Worm (Caenorhabditis elegans) whole organism, L2 larva: ENCODE results near the gene slc-5A12.
A peak's percentile ranks its signal among the peaks of the same experiment; 100 is the strongest.

Source experiments
- C34F6.9 ChIP-seq: fragments of 150-350 bp; optimal IDR thresholded peaks from 2 replicates; lab custom pipeline; 2014; ENCODE audit warnings: missing biosample characterization, missing genetic modification characterization
- F13H6.1 ChIP-seq: sonication (generic microtip); optimal IDR thresholded peaks from 2 replicates; lab custom pipeline; 2016; ENCODE audit warnings: missing genetic modification characterization, missing compliant biosample characterization
- R02D3.7 ChIP-seq: fragments of 150-350 bp; optimal IDR thresholded peaks from 2 replicates; lab custom pipeline; 2014; ENCODE audit warnings: missing biosample characterization, missing genetic modification characterization
- ZK546.5 ChIP-seq: sonication (generic microtip); optimal IDR thresholded peaks from 2 replicates; lab custom pipeline; 2017; ENCODE audit warnings: missing biosample characterization, missing genetic modification characterization
- aly-2 ChIP-seq: fragments of 150-350 bp; optimal IDR thresholded peaks from 2 replicates; lab custom pipeline; 2014; ENCODE audit warnings: missing biosample characterization, missing genetic modification characterization
- ama-1 ChIP-seq: fragments of 150-350 bp; optimal IDR thresholded peaks from 2 replicates; lab custom pipeline; 2018; ENCODE audit warnings: inconsistent platforms
- blmp-1 ChIP-seq: sonication (generic microtip); optimal IDR thresholded peaks from 2 replicates; lab custom pipeline; 2017; ENCODE audit warnings: missing genetic modification characterization, mild to moderate bottlenecking, missing compliant biosample characterization, antibody characterized with exemption, moderate library complexity; ENCODE audit not compliant: insufficient read depth
- ceh-16 ChIP-seq: fragments of 150-350 bp; optimal IDR thresholded peaks from 2 replicates; lab custom pipeline; 2014; ENCODE audit warnings: missing biosample characterization, missing genetic modification characterization
- crh-2 ChIP-seq: sonication (generic microtip); optimal IDR thresholded peaks from 2 replicates; lab custom pipeline; 2017; ENCODE audit warnings: missing biosample characterization, missing genetic modification characterization
- dmd-4 ChIP-seq: sonication (generic microtip); optimal IDR thresholded peaks from 2 replicates; lab custom pipeline; 2017; ENCODE audit warnings: missing biosample characterization, missing genetic modification characterization
- elt-1 ChIP-seq: fragments of 150-350 bp; optimal IDR thresholded peaks from 2 replicates; lab custom pipeline; 2014; ENCODE audit warnings: missing biosample characterization, missing genetic modification characterization
- elt-3 ChIP-seq: sonication (generic microtip); optimal IDR thresholded peaks from 2 replicates; lab custom pipeline; 2017; ENCODE audit warnings: missing biosample characterization, missing genetic modification characterization
- fos-1 ChIP-seq: fragments of 150-350 bp; optimal IDR thresholded peaks from 2 replicates; lab custom pipeline; 2014; ENCODE audit warnings: missing biosample characterization, missing genetic modification characterization
- gmeb-1 ChIP-seq: fragments of 150-350 bp; optimal IDR thresholded peaks from 2 replicates; lab custom pipeline; 2014; ENCODE audit warnings: missing biosample characterization, missing genetic modification characterization
- lin-11 ChIP-seq: fragments of 150-350 bp; sonication (generic microtip); optimal IDR thresholded peaks from 2 replicates; lab custom pipeline; 2014; ENCODE audit warnings: missing biosample characterization, missing genetic modification characterization, inconsistent platforms, mixed read lengths
- lin-13 ChIP-seq: fragments of 150-350 bp; optimal IDR thresholded peaks from 2 replicates; lab custom pipeline; 2014; ENCODE audit warnings: missing biosample characterization, missing genetic modification reagents, missing genetic modification characterization
- lin-39 ChIP-seq: fragments of 150-350 bp; optimal IDR thresholded peaks from 2 replicates; lab custom pipeline; 2014; ENCODE audit warnings: missing biosample characterization, missing genetic modification reagents, missing genetic modification characterization
- lsy-2 ChIP-seq, 2 experiments: fragments of 150-350 bp in 1 of 2; sonication (generic microtip) in 1 of 2; optimal IDR thresholded peaks; 2 replicates each; lab custom pipeline; 2014 to 2017; ENCODE audit warnings: missing biosample characterization in 2 of 2, missing genetic modification characterization in 2 of 2
- mab-5 ChIP-seq: fragments of 150-350 bp; optimal IDR thresholded peaks from 2 replicates; lab custom pipeline; 2014; ENCODE audit warnings: missing biosample characterization, missing genetic modification characterization
- mbf-1 ChIP-seq: sonication (generic microtip); optimal IDR thresholded peaks from 2 replicates; lab custom pipeline; 2017; ENCODE audit warnings: missing biosample characterization, missing genetic modification characterization
- mdl-1 ChIP-seq, 2 experiments: fragments of 150-350 bp in 1 of 2; sonication (generic microtip) in 1 of 2; optimal IDR thresholded peaks; 2 replicates each; lab custom pipeline; 2017; ENCODE audit warnings: missing biosample characterization in 2 of 2, missing genetic modification characterization in 2 of 2
- nhr-10 ChIP-seq: sonication (generic microtip); optimal IDR thresholded peaks from 2 replicates; lab custom pipeline; 2017; ENCODE audit warnings: missing biosample characterization, missing genetic modification characterization
- nhr-11 ChIP-seq: fragments of 150-350 bp; optimal IDR thresholded peaks from 2 replicates; lab custom pipeline; 2014; ENCODE audit warnings: missing biosample characterization, missing genetic modification characterization
- nhr-12 ChIP-seq: fragments of 150-350 bp; optimal IDR thresholded peaks from 2 replicates; lab custom pipeline; 2014; ENCODE audit warnings: missing biosample characterization, missing genetic modification characterization
- nhr-129 ChIP-seq: fragments of 150-350 bp; optimal IDR thresholded peaks from 2 replicates; lab custom pipeline; 2014; ENCODE audit warnings: missing biosample characterization, missing genetic modification characterization
- nhr-21 ChIP-seq: fragments of 150-350 bp; optimal IDR thresholded peaks from 2 replicates; lab custom pipeline; 2014; ENCODE audit warnings: missing biosample characterization, missing genetic modification characterization
- nhr-237 ChIP-seq: fragments of 150-350 bp; optimal IDR thresholded peaks from 2 replicates; lab custom pipeline; 2014; ENCODE audit warnings: missing biosample characterization, missing genetic modification characterization
- nhr-25 ChIP-seq: fragments of 150-350 bp; sonication (generic microtip); optimal IDR thresholded peaks from 3 replicates; lab custom pipeline; 2014; ENCODE audit warnings: missing biosample characterization, missing genetic modification characterization
- nhr-6 ChIP-seq: fragments of 150-350 bp; optimal IDR thresholded peaks from 2 replicates; lab custom pipeline; 2014; ENCODE audit warnings: missing biosample characterization, missing genetic modification characterization
- nhr-77 ChIP-seq: fragments of 150-350 bp; optimal IDR thresholded peaks from 2 replicates; lab custom pipeline; 2014; ENCODE audit warnings: missing biosample characterization, missing genetic modification characterization
- peb-1 ChIP-seq: fragments of 150-350 bp; optimal IDR thresholded peaks from 2 replicates; lab custom pipeline; 2014; ENCODE audit warnings: missing biosample characterization, missing genetic modification characterization
- sem-4 ChIP-seq: fragments of 150-350 bp; optimal IDR thresholded peaks from 2 replicates; lab custom pipeline; 2014; ENCODE audit warnings: missing biosample characterization, missing genetic modification reagents, missing genetic modification characterization
- skn-1 ChIP-seq: sonication (generic microtip); optimal IDR thresholded peaks from 2 replicates; lab custom pipeline; 2017; ENCODE audit warnings: missing biosample characterization, missing genetic modification characterization
- sma-3 ChIP-seq: sonication (generic microtip); optimal IDR thresholded peaks from 2 replicates; lab custom pipeline; 2016; ENCODE audit warnings: missing genetic modification reagents, missing genetic modification characterization, missing compliant biosample characterization
- sma-9 ChIP-seq, 2 experiments: fragments of 150-350 bp in 1 of 2; sonication (generic microtip) in 1 of 2; optimal IDR thresholded peaks; 2 replicates each; lab custom pipeline; 2014 to 2016; ENCODE audit warnings: missing genetic modification characterization in 2 of 2, mild to moderate bottlenecking in 1 of 2, missing biosample characterization in 1 of 2, missing compliant biosample characterization in 1 of 2, missing genetic modification reagents in 1 of 2, moderate library complexity in 1 of 2
- snpc-4 ChIP-seq: fragments of 150-350 bp; optimal IDR thresholded peaks from 2 replicates; lab custom pipeline; 2014; ENCODE audit warnings: missing biosample characterization, missing genetic modification characterization
- unc-39 ChIP-seq: fragments of 150-350 bp; optimal IDR thresholded peaks from 2 replicates; lab custom pipeline; 2014; ENCODE audit warnings: missing biosample characterization, missing genetic modification characterization
- unc-55 ChIP-seq: fragments of 150-350 bp; sonication (generic microtip); optimal IDR thresholded peaks from 3 replicates; lab custom pipeline; 2014; ENCODE audit warnings: missing biosample characterization, missing genetic modification reagents, missing genetic modification characterization
- unc-62 ChIP-seq: fragments of 150-350 bp; optimal IDR thresholded peaks from 2 replicates; lab custom pipeline; 2014; ENCODE audit warnings: missing biosample characterization, missing genetic modification reagents, missing genetic modification characterization
- zag-1 ChIP-seq: fragments of 150-350 bp; optimal IDR thresholded peaks from 2 replicates; lab custom pipeline; 2014; ENCODE audit warnings: missing biosample characterization, missing genetic modification characterization
- ztf-11 ChIP-seq: sonication (generic microtip); optimal IDR thresholded peaks from 2 replicates; lab custom pipeline; 2017; ENCODE audit warnings: missing biosample characterization, missing genetic modification characterization
- ztf-4 ChIP-seq: fragments of 150-350 bp; optimal IDR thresholded peaks from 2 replicates; lab custom pipeline; 2014; ENCODE audit warnings: missing biosample characterization, missing genetic modification characterization

The slc-5A12 gene

ce11 chrIV:11949717-11950116 lies 12.5 kb downstream of the slc-5A12 start, which contains the start of gene hdl-1:
hdl-1 (minus strand) TSS chrIV:11949817.
- TF ChIP-seq mbf-1 (tag; lab: Kevin White, UChicago) (no peak), skn-1 (tag; lab: Kevin White, UChicago) (no peak), unc-39 (tag; lab: Kevin White, UChicago) (no peak), zag-1 (no peak), ZK546.5 (no peak), aly-2 (tag; lab: Kevin White, UChicago) (no peak), elt-1 (tag; lab: Kevin White, UChicago) (no peak), lin-13 (GFP tag; lab: Kevin White, UChicago) (no peak), ceh-16 (tag; lab: Kevin White, UChicago) (no peak)

- TF ChIP-seq crh-2 (tag; lab: Kevin White, UChicago) (no peak), R02D3.7 (tag; lab: Kevin White, UChicago) (no peak), nhr-25 (no peak), nhr-21 (tag; lab: Kevin White, UChicago) (no peak), unc-39 (tag; lab: Kevin White, UChicago) (no peak), ZK546.5 (no peak), sma-3 (no peak), nhr-12 (tag; lab: Kevin White, UChicago) (no peak), sem-4 (tag; lab: Kevin White, UChicago) (no peak), lin-39 (tag; lab: Kevin White, UChicago) (no peak), ztf-4 (no peak), nhr-10 (tag; lab: Kevin White, UChicago) (no peak), mab-5 (no peak)
- TF ChIP-seq, all 48 proteins: peak for 0
These were observed 13.1 kb downstream of the slc-5A12 start, which contains the start of gene tbx-36 for ce11 chrIV:11950270-11950669. tbx-36 (plus strand) TSS chrIV:11950570.

ce11 chrIV:11952612-11953299 lies 15.5 kb downstream of the slc-5A12 start, which contains the start of gene gdh-1:
gdh-1 (plus strand) TSS chrIV:11953249.
- peak; percentile 75 for TF ChIP-seq nhr-129 (tag; lab: Kevin White, UChicago)
- TF ChIP-seq sem-4 (tag; lab: Kevin White, UChicago): no peak
- TF ChIP-seq lsy-2 (tag; optimal IDR thresholded peaks at IDR 0.05; lab: Kevin White, UChicago): peak; percentile 16
- TF ChIP-seq gmeb-1 (tag; lab: Kevin White, UChicago): peak; percentile 33
- no peak for TF ChIP-seq zag-1
- TF ChIP-seq F13H6.1 (tag; lab: Kevin White, UChicago): peak; percentile 48
- peak; percentile 35 for TF ChIP-seq unc-55 (GFP tag; lab: Kevin White, UChicago)
- TF ChIP-seq crh-2 (tag; lab: Kevin White, UChicago): peak; percentile 59
- TF ChIP-seq lin-13 (GFP tag; lab: Kevin White, UChicago): peak; percentile 59
- TF ChIP-seq fos-1 (tag; lab: Kevin White, UChicago): peak; percentile 50
- peak; percentile 56 for TF ChIP-seq ama-1 (lab: Kevin White, UChicago)
- TF ChIP-seq blmp-1 (tag; lab: Kevin White, UChicago): peak; percentile 44
- peak; percentile 52 for TF ChIP-seq C34F6.9 (tag; lab: Kevin White, UChicago)
- peak; percentile 24 for TF ChIP-seq sma-3
- TF ChIP-seq nhr-25: peak; percentile 73
- TF ChIP-seq skn-1 (tag; lab: Kevin White, UChicago): no peak
- TF ChIP-seq sma-9 (GFP tag; optimal IDR thresholded peaks at IDR 0.05; lab: Kevin White, UChicago): peak; percentile 47
- no peak for TF ChIP-seq sma-9 (tag; optimal IDR thresholded peaks at IDR 0.05; lab: Kevin White, UChicago)
- peak in 1 of 2 experiments; percentile 5 for TF ChIP-seq mdl-1 (tag; optimal IDR thresholded peaks at IDR 0.05; lab: Kevin White, UChicago)
- no peak for TF ChIP-seq mab-5
- TF ChIP-seq elt-3 (tag; lab: Kevin White, UChicago): no peak

- TF ChIP-seq lin-39 (tag; lab: Kevin White, UChicago) (no peak), nhr-237 (no peak), snpc-4 (tag; lab: Kevin White, UChicago) (no peak), dmd-4 (tag; lab: Kevin White, UChicago) (no peak), elt-1 (tag; lab: Kevin White, UChicago) (no peak), nhr-21 (tag; lab: Kevin White, UChicago) (peak; percentile 69), nhr-6 (peak; percentile 48), elt-3 (tag; lab: Kevin White, UChicago) (no peak), ztf-11 (tag; lab: Kevin White, UChicago) (no peak), nhr-11 (tag; lab: Kevin White, UChicago) (no peak), ama-1 (lab: Kevin White, UChicago) (peak; percentile 63), unc-55 (GFP tag; lab: Kevin White, UChicago) (no peak), ceh-16 (tag; lab: Kevin White, UChicago) (no peak), unc-62 (no peak), nhr-12 (tag; lab: Kevin White, UChicago) (no peak), unc-39 (tag; lab: Kevin White, UChicago) (no peak), lin-11 (tag; lab: Kevin White, UChicago) (no peak), sem-4 (tag; lab: Kevin White, UChicago) (peak; percentile 37), mdl-1 (tag; optimal IDR thresholded peaks at IDR 0.05; lab: Kevin White, UChicago) (peak; percentile 2 to 70), nhr-77 (tag; lab: Kevin White, UChicago) (no peak), blmp-1 (tag; lab: Kevin White, UChicago) (peak; percentile 53), ztf-4 (peak; percentile 70), fos-1 (tag; lab: Kevin White, UChicago) (peak; percentile 76), skn-1 (tag; lab: Kevin White, UChicago) (no peak), lsy-2 (tag; optimal IDR thresholded peaks at IDR 0.05; lab: Kevin White, UChicago) (peak in 1 of 2 experiments; percentile 71), peb-1 (no peak), mbf-1 (tag; lab: Kevin White, UChicago) (no peak), sma-3 (peak; percentile 68), zag-1 (no peak), lin-13 (GFP tag; lab: Kevin White, UChicago) (peak; percentile 77)
These were observed 18.4 kb downstream of the slc-5A12 start for ce11 chrIV:11955592-11955991.
